Worm (Caenorhabditis elegans) whole organism, late embryonic: Measurements from ENCODE around the gene str-227.

Experiments
- C08G9.2 ChIP-seq: sonication (generic microtip); optimal IDR thresholded peaks from 2 replicates; lab custom pipeline; 2016; ENCODE audit warnings: mild to moderate bottlenecking, missing genetic modification characterization, moderate library complexity, missing compliant biosample characterization
- C38D4.7 ChIP-seq: fragments of 200-800 bp; sonication (Bioruptor generic); optimal IDR thresholded peaks from 2 replicates; lab custom pipeline; 2018; ENCODE audit warnings: mild to moderate bottlenecking, missing genetic modification characterization, moderate library complexity, missing compliant biosample characterization
- F13H6.1 ChIP-seq: sonication (generic microtip); optimal IDR thresholded peaks from 2 replicates; lab custom pipeline; 2016; ENCODE audit warnings: missing genetic modification characterization, missing compliant biosample characterization
- K02D7.2 ChIP-seq: sonication (generic microtip); optimal IDR thresholded peaks from 2 replicates; lab custom pipeline; 2017; ENCODE audit warnings: mild to moderate bottlenecking, missing genetic modification characterization, missing compliant biosample characterization
- K09A11.1 ChIP-seq: sonication (generic microtip); optimal IDR thresholded peaks from 2 replicates; lab custom pipeline; 2017; ENCODE audit warnings: antibody characterized with exemption, mild to moderate bottlenecking, missing genetic modification characterization, missing compliant biosample characterization; ENCODE audit not compliant: insufficient read depth
- T23F11.4 ChIP-seq: fragments of 200-800 bp; sonication (Bioruptor generic); optimal IDR thresholded peaks from 2 replicates; lab custom pipeline; 2018; ENCODE audit warnings: mild to moderate bottlenecking, missing genetic modification characterization, missing compliant biosample characterization
- Y22D7AL.16 ChIP-seq: sonication (generic microtip); optimal IDR thresholded peaks from 2 replicates; lab custom pipeline; 2016; ENCODE audit warnings: missing genetic modification characterization, missing compliant biosample characterization
- ahr-1 ChIP-seq: sonication (generic microtip); optimal IDR thresholded peaks from 2 replicates; lab custom pipeline; 2016; ENCODE audit warnings: missing genetic modification characterization, missing compliant biosample characterization
- ama-1 ChIP-seq: fragments of 150-350 bp; optimal IDR thresholded peaks from 2 replicates; lab custom pipeline; 2014
- ceh-2 ChIP-seq: sonication (generic microtip); optimal IDR thresholded peaks from 2 replicates; lab custom pipeline; 2016; ENCODE audit warnings: missing genotype, missing genetic modification characterization, missing compliant biosample characterization
- ceh-22 ChIP-seq: sonication (generic microtip); optimal IDR thresholded peaks from 2 replicates; lab custom pipeline; 2017; ENCODE audit warnings: missing biosample characterization, missing genetic modification characterization
- ceh-24 ChIP-seq: sonication (generic microtip); optimal IDR thresholded peaks from 2 replicates; lab custom pipeline; 2016; ENCODE audit warnings: mild to moderate bottlenecking, missing genetic modification characterization, missing compliant biosample characterization
- ceh-30 ChIP-seq: fragments of 150-350 bp; optimal IDR thresholded peaks from 2 replicates; lab custom pipeline; 2014; ENCODE audit warnings: missing biosample characterization, missing genetic modification characterization
- ceh-31 ChIP-seq: sonication (generic microtip); optimal IDR thresholded peaks from 2 replicates; lab custom pipeline; 2016; ENCODE audit warnings: missing genetic modification characterization, missing compliant biosample characterization
- ceh-45 ChIP-seq: fragments of 200-800 bp; sonication (Bioruptor generic); IDR thresholded peaks from 2 replicates; pipeline ENCODE4 v1.3.6; 2022; ENCODE audit warnings: missing genetic modification reagents, missing genetic modification characterization, missing compliant biosample characterization
- ceh-6 ChIP-seq: fragments of 200-800 bp; sonication (Bioruptor generic); optimal IDR thresholded peaks from 2 replicates; lab custom pipeline; 2018; ENCODE audit warnings: mild to moderate bottlenecking, missing genetic modification characterization, missing compliant biosample characterization
- ceh-9 ChIP-seq: sonication (generic microtip); optimal IDR thresholded peaks from 2 replicates; lab custom pipeline; 2016; ENCODE audit warnings: mild to moderate bottlenecking, missing genetic modification characterization, inconsistent platforms, missing compliant biosample characterization
- che-1 ChIP-seq: sonication (generic microtip); optimal IDR thresholded peaks from 2 replicates; lab custom pipeline; 2016; ENCODE audit warnings: mild to moderate bottlenecking, missing genetic modification characterization, missing compliant biosample characterization
- dve-1 ChIP-seq: sonication (generic microtip); optimal IDR thresholded peaks from 2 replicates; lab custom pipeline; 2017; ENCODE audit warnings: antibody characterized with exemption, mild to moderate bottlenecking, missing genetic modification characterization, missing compliant biosample characterization
- elt-2 ChIP-seq: sonication (generic microtip); optimal IDR thresholded peaks from 2 replicates; lab custom pipeline; 2016; ENCODE audit warnings: missing genetic modification reagents, missing genetic modification characterization, missing compliant biosample characterization
- elt-4 ChIP-seq: sonication (generic microtip); optimal IDR thresholded peaks from 2 replicates; lab custom pipeline; 2016; ENCODE audit warnings: missing genetic modification characterization, missing compliant biosample characterization
- eyg-1 ChIP-seq: sonication (generic microtip); optimal IDR thresholded peaks from 2 replicates; lab custom pipeline; 2016; ENCODE audit warnings: missing genotype, missing genetic modification characterization, missing compliant biosample characterization
- fkh-6 ChIP-seq: sonication (generic microtip); optimal IDR thresholded peaks from 2 replicates; lab custom pipeline; 2016; ENCODE audit warnings: missing genetic modification characterization, missing compliant biosample characterization
- gmeb-2 ChIP-seq: sonication (generic microtip); optimal IDR thresholded peaks from 2 replicates; lab custom pipeline; 2016; ENCODE audit warnings: missing genetic modification characterization, inconsistent platforms, missing compliant biosample characterization
- hlh-15 ChIP-seq: sonication (generic microtip); optimal IDR thresholded peaks from 2 replicates; lab custom pipeline; 2016; ENCODE audit warnings: missing genetic modification characterization, missing compliant biosample characterization
- hlh-30 ChIP-seq: sonication (generic microtip); optimal IDR thresholded peaks from 2 replicates; lab custom pipeline; 2017; ENCODE audit warnings: antibody characterized with exemption, missing genetic modification characterization, missing compliant biosample characterization; ENCODE audit not compliant: insufficient read depth
- hlh-6 ChIP-seq: sonication (generic microtip); optimal IDR thresholded peaks from 2 replicates; lab custom pipeline; 2016; ENCODE audit warnings: missing genotype, missing genetic modification characterization, missing compliant biosample characterization
- lim-6 ChIP-seq: sonication (generic microtip); optimal IDR thresholded peaks from 2 replicates; lab custom pipeline; 2016; ENCODE audit warnings: missing genetic modification characterization, missing compliant biosample characterization
- nhr-11 ChIP-seq: fragments of 150-350 bp; optimal IDR thresholded peaks from 2 replicates; lab custom pipeline; 2014; ENCODE audit warnings: missing biosample characterization, missing genetic modification characterization
- nhr-232 ChIP-seq: sonication (generic microtip); optimal IDR thresholded peaks from 2 replicates; lab custom pipeline; 2016; ENCODE audit warnings: missing genetic modification characterization, missing compliant biosample characterization
- npax-4 ChIP-seq: sonication (generic microtip); optimal IDR thresholded peaks from 2 replicates; lab custom pipeline; 2016; ENCODE audit warnings: missing genetic modification characterization, missing compliant biosample characterization
- odd-2 ChIP-seq: sonication (generic microtip); optimal IDR thresholded peaks from 2 replicates; lab custom pipeline; 2017; ENCODE audit warnings: antibody characterized with exemption, mild to moderate bottlenecking, missing genetic modification characterization, missing compliant biosample characterization
- pat-9 ChIP-seq: fragments of 200-800 bp; sonication (Bioruptor generic); optimal IDR thresholded peaks from 2 replicates; lab custom pipeline; 2018; ENCODE audit warnings: mild to moderate bottlenecking, missing genetic modification characterization, moderate library complexity, missing compliant biosample characterization
- pha-4 ChIP-seq: fragments of 150-350 bp; optimal IDR thresholded peaks from 2 replicates; lab custom pipeline; 2018; ENCODE audit warnings: missing biosample characterization, missing genetic modification reagents, missing genetic modification characterization
- pqm-1 ChIP-seq: sonication (generic microtip); optimal IDR thresholded peaks from 2 replicates; lab custom pipeline; 2016; ENCODE audit warnings: missing genetic modification characterization, missing compliant biosample characterization
- ref-2 ChIP-seq: sonication (generic microtip); optimal IDR thresholded peaks from 2 replicates; lab custom pipeline; 2016; ENCODE audit warnings: missing genetic modification characterization, missing compliant biosample characterization
- rnt-1 ChIP-seq: sonication (generic microtip); optimal IDR thresholded peaks from 2 replicates; lab custom pipeline; 2016; ENCODE audit warnings: missing genetic modification characterization, missing compliant biosample characterization
- sdc-2 ChIP-seq: sonication (generic microtip); optimal IDR thresholded peaks from 2 replicates; lab custom pipeline; 2016; ENCODE audit warnings: missing genotype, missing genetic modification characterization, missing compliant biosample characterization
- sox-2 ChIP-seq: fragments of 200-800 bp; sonication (Bioruptor generic); IDR thresholded peaks from 2 replicates; pipeline ENCODE4 v1.3.6; 2022; ENCODE audit warnings: missing genetic modification reagents, missing genetic modification characterization, missing compliant biosample characterization
- syd-9 ChIP-seq: sonication (generic microtip); optimal IDR thresholded peaks from 2 replicates; lab custom pipeline; 2016; ENCODE audit warnings: mild to moderate bottlenecking, missing genetic modification characterization, moderate library complexity, missing compliant biosample characterization
- tbx-7 ChIP-seq: sonication (generic microtip); optimal IDR thresholded peaks from 2 replicates; lab custom pipeline; 2016; ENCODE audit warnings: missing genotype, missing genetic modification characterization, missing compliant biosample characterization
- ttx-3 ChIP-seq: sonication (generic microtip); optimal IDR thresholded peaks from 2 replicates; lab custom pipeline; 2016; ENCODE audit warnings: missing genetic modification reagents, missing genetic modification characterization, missing compliant biosample characterization
- unc-3 ChIP-seq, 2 experiments: fragments of 200-800 bp in 1 of 2; sonication (Bioruptor generic) in 1 of 2; sonication (generic microtip) in 1 of 2; conservative IDR thresholded peaks in 1 of 2; optimal IDR thresholded peaks in 1 of 2; 2 replicates each; pipeline versions ENCODE4 v1.3.6 to Lab custom; 2016 to 2022; ENCODE audit warnings: missing compliant biosample characterization in 2 of 2, missing genetic modification characterization in 2 of 2, missing genetic modification reagents in 1 of 2
- unc-55 ChIP-seq: sonication (generic microtip); optimal IDR thresholded peaks from 2 replicates; lab custom pipeline; 2017; ENCODE audit warnings: missing biosample characterization, missing genetic modification reagents, missing genetic modification characterization
- unc-86 ChIP-seq: sonication (generic microtip); optimal IDR thresholded peaks from 2 replicates; lab custom pipeline; 2016; ENCODE audit warnings: missing genetic modification characterization, missing compliant biosample characterization

str-227 gene

ce11 chrV:3476228-3476627 is 41.8 kb upstream of the str-227 start:
- TF ChIP-seq ceh-22 (tag; lab: Kevin White, UChicago) (no peak), ceh-9 (tag; lab: Kevin White, UChicago) (no peak), fkh-6 (tag; lab: Kevin White, UChicago) (no peak), K09A11.1 (no peak), elt-2 (tag; lab: Kevin White, UChicago) (no peak), rnt-1 (tag; lab: Kevin White, UChicago) (no peak), nhr-11 (tag; lab: Kevin White, UChicago) (no peak), K02D7.2 (tag; lab: Kevin White, UChicago) (no peak), ttx-3 (tag; lab: Kevin White, UChicago) (no peak), C38D4.7 (no peak), T23F11.4 (GFP tag; lab: Kevin White, UChicago) (no peak), Y22D7AL.16 (tag; lab: Kevin White, UChicago) (no peak), sdc-2 (tag; lab: Kevin White, UChicago) (no peak), pat-9 (no peak)

DNA sequence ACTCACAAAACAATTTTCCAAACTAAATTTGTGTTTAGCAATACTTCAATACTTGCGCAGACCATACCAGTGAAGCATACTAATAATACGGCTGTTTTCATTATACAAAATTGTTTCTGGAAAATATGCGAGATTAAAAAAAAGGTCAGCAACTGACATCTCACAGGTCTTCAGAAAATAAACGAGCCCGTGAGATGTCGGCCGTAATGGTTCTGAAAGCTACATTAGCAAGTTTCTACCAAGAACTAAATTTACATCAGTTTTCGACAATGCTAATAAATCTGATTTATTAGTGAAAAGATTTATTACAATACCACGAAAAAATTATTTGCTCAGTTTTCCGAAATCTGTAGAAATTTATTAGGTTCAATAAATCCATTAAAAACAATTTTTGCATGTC is 40.5 kb upstream of the str-227 start, which contains the start of gene srbc-31:
Gene srbc-31, minus strand, starts transcription at position 101 of the 400 bp plus-strand sequence.
- TF ChIP-seq odd-2 (tag; lab: Kevin White, UChicago) (no peak), C08G9.2 (tag; lab: Kevin White, UChicago) (no peak), ceh-31 (tag; lab: Kevin White, UChicago) (no peak), ama-1 (lab: Kevin White, UChicago) (no peak), ceh-2 (tag; lab: Kevin White, UChicago) (no peak), eyg-1 (tag; lab: Kevin White, UChicago) (no peak), ceh-22 (tag; lab: Kevin White, UChicago) (no peak), ceh-24 (tag; lab: Kevin White, UChicago) (no peak), ceh-45 (GFP tag; lab: Robert Waterston, UW) (no peak)

ce11 chrV:3480346-3480745 is 37.6 kb upstream of the str-227 start, which contains the start of gene srbc-30:
srbc-30 (minus strand) TSS chrV:3480446.
- TF ChIP-seq unc-55 (no peak), ceh-6 (GFP tag; lab: Kevin White, UChicago) (no peak), K09A11.1 (no peak), ahr-1 (no peak), ref-2 (tag; lab: Kevin White, UChicago) (no peak), pha-4 (tag; lab: Kevin White, UChicago) (no peak), eyg-1 (tag; lab: Kevin White, UChicago) (no peak), T23F11.4 (GFP tag; lab: Kevin White, UChicago) (no peak), pat-9 (no peak), ttx-3 (tag; lab: Kevin White, UChicago) (no peak)

ce11 chrV:3482550-3483002 is 35.4 kb upstream of the str-227 start, which contains the start of gene lys-7:
lys-7 (minus strand) TSS chrV:3482600.
- TF ChIP-seq tbx-7 (no peak), hlh-15 (no peak), gmeb-2 (tag; lab: Kevin White, UChicago) (no peak), elt-4 (tag; lab: Kevin White, UChicago) (no peak), C38D4.7 (no peak), pat-9 (no peak), sdc-2 (tag; lab: Kevin White, UChicago) (no peak), lim-6 (no peak)

ce11 chrV:3484702-3485101 is 33.3 kb upstream of the str-227 start, which contains the start of gene srbc-33:
srbc-33 (minus strand) TSS chrV:3484802.
- TF ChIP-seq unc-86 (tag; lab: Kevin White, UChicago) (no peak), elt-2 (tag; lab: Kevin White, UChicago) (no peak), dve-1 (tag; lab: Kevin White, UChicago) (no peak), unc-3 (GFP tag; conservative IDR thresholded peaks at IDR 0.05; lab: Robert Waterston, UW) (no peak), unc-3 (tag; optimal IDR thresholded peaks at IDR 0.05; lab: Kevin White, UChicago) (no peak), lim-6 (no peak), hlh-15 (no peak), hlh-6 (tag; lab: Kevin White, UChicago) (no peak), pqm-1 (tag; lab: Kevin White, UChicago) (no peak), che-1 (tag; lab: Kevin White, UChicago) (no peak), ama-1 (lab: Kevin White, UChicago) (no peak), nhr-232 (tag; lab: Kevin White, UChicago) (no peak), ceh-30 (tag; lab: Kevin White, UChicago) (no peak), F13H6.1 (tag; lab: Kevin White, UChicago) (no peak), sox-2 (no peak), hlh-30 (tag; lab: Kevin White, UChicago) (no peak), rnt-1 (tag; lab: Kevin White, UChicago) (no peak), npax-4 (tag; lab: Kevin White, UChicago) (no peak), syd-9 (no peak)
